Fruit fly (Drosophila melanogaster): Measurements from ENCODE around the gene opm.

DNA sequence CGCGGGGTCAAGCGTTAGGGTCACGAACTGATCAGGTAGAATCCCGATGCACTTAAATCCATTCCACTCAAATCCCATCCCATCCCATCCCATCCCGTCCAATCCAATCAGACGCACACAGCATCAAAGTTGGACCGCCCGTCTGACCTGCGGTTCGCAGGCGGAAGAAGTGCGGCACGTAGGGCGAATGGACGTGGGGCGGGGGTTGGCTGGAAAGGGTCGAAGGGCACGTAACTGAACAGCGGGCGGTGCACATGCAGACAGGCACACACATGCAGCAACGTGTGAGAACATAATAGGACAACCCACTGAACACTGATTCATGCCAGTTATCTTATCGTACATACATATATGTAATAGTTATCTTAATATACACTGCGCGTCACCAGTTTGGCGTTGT, 46.8 kb downstream of the opm start:
- TF ChIP-seq CG15710 (tag; optimal IDR thresholded peaks at IDR 0.05) (no peak), CG12605 (GFP tag; IDR thresholded peaks at IDR 0.05) (no peak), Ets98B (GFP tag; IDR thresholded peaks at IDR 0.05) (no peak), Snoo (tag; optimal IDR thresholded peaks at IDR 0.05) (no peak), fd96Ca (GFP tag; IDR thresholded peaks at IDR 0.05) (no peak), CG14655 (GFP tag; optimal IDR thresholded peaks at IDR 0.05) (no peak), CG10348 (GFP tag; IDR thresholded peaks at IDR 0.05) (no peak), Pif1A (GFP tag; optimal IDR thresholded peaks at IDR 0.05) (no peak), CG8301 (tag; optimal IDR thresholded peaks at IDR 0.05) (no peak), CG17806 (tag; optimal IDR thresholded peaks at IDR 0.05) (no peak), CG13204 (GFP tag; optimal IDR thresholded peaks at IDR 0.05) (no peak), CG34367 (tag; optimal IDR thresholded peaks at IDR 0.05) (no peak), CG4496 (GFP tag; IDR thresholded peaks at IDR 0.05) (no peak)

Data from whole organism, pupa.